Worm (Caenorhabditis elegans) whole organism, L1 larva: ENCODE results near the gene aptf-2.

Source experiments
- alr-1 ChIP-seq: fragments of 200-800 bp; sonication (Bioruptor generic); optimal IDR thresholded peaks from 2 replicates; lab custom pipeline; 2018; ENCODE audit warnings: borderline replicate concordance, mild to moderate bottlenecking, missing genetic modification characterization, missing compliant biosample characterization
- dsc-1 ChIP-seq: sonication (generic microtip); optimal IDR thresholded peaks from 2 replicates; lab custom pipeline; 2016; ENCODE audit warnings: mild to moderate bottlenecking, missing genetic modification characterization, missing compliant biosample characterization
- egl-27 ChIP-seq, 2 experiments: fragments of 150-350 bp in 1 of 2; sonication (generic microtip); optimal IDR thresholded peaks; 3 replicates each; lab custom pipeline; 2017 to 2018; ENCODE audit warnings: missing biosample characterization in 2 of 2, missing genetic modification characterization in 2 of 2, missing genetic modification reagents in 2 of 2
- lin-14 ChIP-seq: fragments of 200-800 bp; sonication (Bioruptor generic); optimal IDR thresholded peaks from 2 replicates; lab custom pipeline; 2018; ENCODE audit warnings: mild to moderate bottlenecking, missing genetic modification characterization, moderate library complexity, missing compliant biosample characterization
- nhr-77 ChIP-seq: fragments of 150-350 bp; optimal IDR thresholded peaks from 2 replicates; lab custom pipeline; 2014; ENCODE audit warnings: missing biosample characterization, missing genetic modification characterization
- pax-3 ChIP-seq: fragments of 200-800 bp; sonication (Bioruptor generic); optimal IDR thresholded peaks from 2 replicates; lab custom pipeline; 2018; ENCODE audit warnings: mild to moderate bottlenecking, missing genetic modification characterization, moderate library complexity, missing compliant biosample characterization
- rnt-1 ChIP-seq: sonication (generic microtip); optimal IDR thresholded peaks from 2 replicates; lab custom pipeline; 2016; ENCODE audit warnings: mild to moderate bottlenecking, missing genetic modification characterization, moderate library complexity, missing compliant biosample characterization
- sptf-1 ChIP-seq: fragments of 150-350 bp; optimal IDR thresholded peaks from 2 replicates; lab custom pipeline; 2014; ENCODE audit warnings: missing biosample characterization, missing genetic modification characterization
- tlp-1 ChIP-seq: fragments of 150-350 bp; optimal IDR thresholded peaks from 2 replicates; lab custom pipeline; 2014; ENCODE audit warnings: missing biosample characterization, missing genetic modification characterization
- unc-30 ChIP-seq: sonication (generic microtip); optimal IDR thresholded peaks from 2 replicates; lab custom pipeline; 2017; ENCODE audit warnings: missing biosample characterization, missing genetic modification characterization
- unc-62 ChIP-seq: fragments of 150-350 bp; optimal IDR thresholded peaks from 2 replicates; lab custom pipeline; 2014; ENCODE audit warnings: missing biosample characterization, missing genetic modification reagents, missing genetic modification characterization

DNA sequence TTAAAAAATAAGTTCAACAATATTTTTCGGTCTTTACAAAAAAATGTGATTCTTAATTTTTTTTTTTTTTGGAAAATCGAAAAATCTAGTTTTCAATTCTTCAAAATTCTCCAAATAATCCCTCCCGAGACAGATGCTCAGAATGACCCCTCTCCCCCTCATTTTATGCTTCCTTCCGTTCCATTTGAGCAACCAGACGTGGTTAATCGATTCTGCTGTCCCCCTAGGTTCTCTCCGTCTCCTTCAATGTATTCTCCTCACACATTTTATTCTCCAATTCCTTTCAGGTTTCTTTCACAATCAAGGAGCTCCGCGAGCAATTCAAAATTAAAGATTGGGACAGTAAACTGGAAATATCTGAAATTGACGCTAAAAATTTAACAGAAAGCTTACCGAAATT lies 40.9 kb downstream of the aptf-2 start:
- no peak for TF ChIP-seq alr-1 (tag; lab: Kevin White, UChicago)
- TF ChIP-seq egl-27 (tag; optimal IDR thresholded peaks at IDR 0.05; lab: Kevin White, UChicago): no peak
- TF ChIP-seq nhr-77: no peak
- TF ChIP-seq unc-62 (GFP tag; lab: Kevin White, UChicago): no peak
- no peak for TF ChIP-seq dsc-1
- no peak for TF ChIP-seq tlp-1 (tag; lab: Kevin White, UChicago)
- TF ChIP-seq unc-30 (tag; lab: Kevin White, UChicago): no peak
- no peak for TF ChIP-seq sptf-1
- TF ChIP-seq rnt-1: no peak
- no peak for TF ChIP-seq lin-14 (GFP tag; lab: Kevin White, UChicago)
- no peak for TF ChIP-seq pax-3 (tag; lab: Kevin White, UChicago)
